Worm (Caenorhabditis elegans): ENCODE results near the gene ZK1320.2.

The ZK1320.2 gene

ce11 chrII:9611347-9611923 lies 47.4 kb downstream of the ZK1320.2 start, which contains the start of the genes T15H9.5 and T15H9.4:
Gene T15H9.5 (minus strand): TSS chrII:9611447.
Gene T15H9.4 (plus strand): TSS chrII:9611873.
- no peak for TF ChIP-seq blmp-1 (tag; optimal IDR thresholded peaks at IDR 0.05)
- no peak for TF ChIP-seq mep-1 (tag; optimal IDR thresholded peaks at IDR 0.05)
- TF ChIP-seq M03D4.4 (tag; optimal IDR thresholded peaks at IDR 0.05): no peak
- no peak for TF ChIP-seq nhr-2 (tag; optimal IDR thresholded peaks at IDR 0.05)
- no peak for TF ChIP-seq elt-3 (tag; optimal IDR thresholded peaks at IDR 0.05)
- TF ChIP-seq tbx-8 (GFP tag; optimal IDR thresholded peaks at IDR 0.05): no peak

ce11 chrII:9609296-9609695 lies 49.5 kb downstream of the ZK1320.2 start, which contains the start of gene pap-2:
Gene pap-2 (minus strand): TSS chrII:9609396.
- TF ChIP-seq elt-1 (tag; optimal IDR thresholded peaks at IDR 0.05; ENCODE audit: borderline replicate concordance, insufficient read depth) (no peak), zip-8 (tag; optimal IDR thresholded peaks at IDR 0.05) (no peak), lin-13 (tag; optimal IDR thresholded peaks at IDR 0.05) (no peak), mep-1 (tag; optimal IDR thresholded peaks at IDR 0.05) (no peak), unc-120 (tag; optimal IDR thresholded peaks at IDR 0.05; ENCODE audit: poor library complexity, severe bottlenecking) (no peak), nhr-2 (tag; optimal IDR thresholded peaks at IDR 0.05) (no peak), tbx-8 (GFP tag; optimal IDR thresholded peaks at IDR 0.05) (no peak), nhr-12 (tag; optimal IDR thresholded peaks at IDR 0.05) (no peak), drap-1 (GFP tag; optimal IDR thresholded peaks at IDR 0.05) (no peak), bed-3 (GFP tag; optimal IDR thresholded peaks at IDR 0.05) (no peak), ceh-39 (tag; optimal IDR thresholded peaks at IDR 0.05) (no peak), flh-1 (GFP tag; optimal IDR thresholded peaks at IDR 0.05) (no peak), snpc-4 (tag; optimal IDR thresholded peaks at IDR 0.05) (no peak), cnd-1 (tag; optimal IDR thresholded peaks at IDR 0.05) (no peak), unc-39 (tag; optimal IDR thresholded peaks at IDR 0.05) (no peak), unc-62 (GFP tag; optimal IDR thresholded peaks at IDR 0.05) (no peak), ham-2 (GFP tag; optimal IDR thresholded peaks at IDR 0.05) (no peak)
